Worm (Caenorhabditis elegans): Measurements from ENCODE around the gene B0218.7.

The B0218.7 gene

DNA sequence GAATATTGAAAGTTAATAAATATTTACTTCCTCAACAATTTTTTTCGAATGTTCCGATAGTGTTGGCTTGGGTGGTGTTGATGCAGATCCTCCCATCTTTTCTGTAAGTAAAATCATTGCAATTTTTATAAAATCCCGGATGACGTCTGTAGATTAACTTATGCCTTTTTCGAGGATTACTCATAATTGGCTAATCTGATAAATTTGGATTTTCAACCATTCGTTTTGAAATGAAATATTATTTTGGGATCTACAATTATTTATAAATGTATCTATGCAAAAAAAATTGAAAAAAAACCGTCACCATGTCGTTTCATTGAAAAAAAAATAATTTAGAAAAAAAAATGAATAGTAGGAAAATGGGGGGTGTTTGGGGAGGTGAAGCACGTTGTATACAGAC, 35.3 kb upstream of the B0218.7 start, which contains the start of gene glrx-22:
Gene glrx-22 (minus strand): TSS at position 101 of the 400 bp plus-strand sequence.
- TF ChIP-seq grh-1 (GFP tag; IDR thresholded peaks at IDR 0.05) (no peak), nhr-77 (tag; optimal IDR thresholded peaks at IDR 0.05) (no peak), tbx-2 (tag; optimal IDR thresholded peaks at IDR 0.05) (no peak), nhr-12 (tag; optimal IDR thresholded peaks at IDR 0.05) (no peak), hlh-4 (tag; optimal IDR thresholded peaks at IDR 0.05) (no peak), hlh-17 (GFP tag; optimal IDR thresholded peaks at IDR 0.05; ENCODE audit: borderline replicate concordance) (no peak)

ce11 chrIV:8199824-8200223, 34.0 kb upstream of the B0218.7 start:
- no peak for TF ChIP-seq aha-1 (tag; optimal IDR thresholded peaks at IDR 0.05)
- TF ChIP-seq nhr-84 (tag; optimal IDR thresholded peaks at IDR 0.05) = no peak
- no peak for TF ChIP-seq lin-13 (GFP tag; optimal IDR thresholded peaks at IDR 0.05)
- no peak for TF ChIP-seq unc-130 (tag; optimal IDR thresholded peaks at IDR 0.05)
- TF ChIP-seq ceh-63 (GFP tag; optimal IDR thresholded peaks at IDR 0.05) = no peak
- no peak for TF ChIP-seq sox-4 (tag; optimal IDR thresholded peaks at IDR 0.05)
- TF ChIP-seq fkh-4 (tag; optimal IDR thresholded peaks at IDR 0.05; ENCODE audit: borderline replicate concordance) = no peak
- no peak for TF ChIP-seq lin-15B (tag; optimal IDR thresholded peaks at IDR 0.05)
- no peak for TF ChIP-seq snpc-4 (tag; optimal IDR thresholded peaks at IDR 0.05)
- no peak for TF ChIP-seq C34B4.2 (tag; optimal IDR thresholded peaks at IDR 0.05)
- no peak for TF ChIP-seq C04F5.9 (tag; optimal IDR thresholded peaks at IDR 0.05)
- no peak for TF ChIP-seq irx-1 (tag; optimal IDR thresholded peaks at IDR 0.05)
- TF ChIP-seq nhr-47 (tag; optimal IDR thresholded peaks at IDR 0.05) = no peak
- no peak for TF ChIP-seq nhr-20 (tag; optimal IDR thresholded peaks at IDR 0.05)
- TF ChIP-seq ztf-11 (tag; optimal IDR thresholded peaks at IDR 0.05) = no peak
- TF ChIP-seq elt-2 (tag; optimal IDR thresholded peaks at IDR 0.05) = no peak
- TF ChIP-seq egl-27 (tag; optimal IDR thresholded peaks at IDR 0.05) = no peak
- no peak for TF ChIP-seq grh-1 (GFP tag; IDR thresholded peaks at IDR 0.05)

DNA sequence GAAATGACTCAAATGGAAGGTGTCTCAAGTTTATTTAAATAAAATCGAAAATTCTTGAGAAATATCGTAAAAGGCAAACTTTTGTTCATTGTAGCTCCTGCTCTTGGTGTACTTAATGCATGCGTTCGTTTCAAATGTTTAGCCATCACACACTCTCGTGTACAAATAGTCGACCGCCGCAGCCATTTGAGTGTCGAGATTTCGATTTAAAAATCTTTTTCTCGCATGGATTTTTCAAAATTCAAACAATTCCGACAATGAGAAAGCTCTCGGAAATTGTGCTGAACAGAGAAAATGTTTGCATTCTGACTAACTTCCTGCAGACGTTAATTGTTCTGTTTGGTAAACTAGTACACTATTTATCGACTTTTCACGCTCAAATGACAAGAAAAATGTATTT, 33.4 kb upstream of the B0218.7 start:
- TF ChIP-seq vab-15 (tag; optimal IDR thresholded peaks at IDR 0.05) = no peak

DNA sequence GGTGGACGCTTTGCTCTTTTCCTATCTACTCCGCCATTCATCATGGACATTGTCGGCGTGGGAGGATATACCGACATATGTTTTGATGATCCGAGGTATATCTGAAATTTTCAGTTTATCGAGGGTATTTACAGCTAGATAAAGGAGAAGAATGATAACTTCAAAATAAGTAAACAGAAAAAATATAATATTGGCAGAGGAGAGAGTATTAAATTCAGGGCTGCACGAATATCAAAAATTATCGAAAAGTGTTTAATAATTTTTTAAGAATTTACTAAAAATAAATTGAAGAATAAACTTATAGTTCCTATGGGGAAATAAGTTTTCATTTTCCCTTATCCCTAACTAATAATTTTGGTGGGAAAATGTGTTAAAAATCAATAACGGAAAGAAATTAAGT, 33.0 kb upstream of the B0218.7 start, which contains the start of gene wsp-1:
Gene wsp-1 (minus strand): TSS at position 101 of the 400 bp plus-strand sequence.
- TF ChIP-seq fkh-10 (GFP tag; optimal IDR thresholded peaks at IDR 0.05) = no peak
- TF ChIP-seq isw-1 (GFP tag; IDR thresholded peaks at IDR 0.05) = no peak
- TF ChIP-seq lin-13 (GFP tag; optimal IDR thresholded peaks at IDR 0.05) = no peak
- no peak for TF ChIP-seq nhr-90 (tag; optimal IDR thresholded peaks at IDR 0.05; ENCODE audit: poor library complexity)
- TF ChIP-seq ceh-82 (tag; optimal IDR thresholded peaks at IDR 0.05) = no peak
- TF ChIP-seq ceh-8 (GFP tag; optimal IDR thresholded peaks at IDR 0.05) = no peak
- TF ChIP-seq ztf-11 (tag; optimal IDR thresholded peaks at IDR 0.05) = no peak
- no peak for TF ChIP-seq nhr-77 (tag; optimal IDR thresholded peaks at IDR 0.05)
- no peak for TF ChIP-seq C34B4.2 (tag; optimal IDR thresholded peaks at IDR 0.05)
- TF ChIP-seq mab-9 (GFP tag; IDR thresholded peaks at IDR 0.05) = no peak
- TF ChIP-seq xbp-1 (tag; optimal IDR thresholded peaks at IDR 0.05) = no peak

DNA sequence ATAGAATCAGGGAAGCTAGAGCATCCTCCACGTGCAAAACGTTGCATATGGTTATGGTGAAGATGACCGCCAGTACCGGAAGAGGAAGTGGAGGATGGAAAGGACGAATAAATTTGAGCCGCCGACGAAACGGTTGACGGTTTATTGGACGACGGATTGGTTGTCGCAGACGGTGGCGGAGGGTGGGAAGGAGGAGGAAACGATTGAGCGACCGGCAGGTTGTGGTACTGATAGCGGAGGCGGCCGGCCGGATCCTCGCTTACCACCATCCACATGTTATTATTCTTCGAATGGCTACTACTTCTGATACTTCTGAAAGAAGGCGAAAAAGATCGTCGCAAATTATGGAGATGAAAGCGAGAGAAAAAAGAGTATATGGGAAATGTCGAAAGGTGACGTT, 27.0 kb upstream of the B0218.7 start:
- no peak for TF ChIP-seq nhr-19 (GFP tag; conservative IDR thresholded peaks at IDR 0.05)
- no peak for TF ChIP-seq fkh-4 (tag; optimal IDR thresholded peaks at IDR 0.05; ENCODE audit: borderline replicate concordance)
- no peak for TF ChIP-seq nhr-76 (tag; optimal IDR thresholded peaks at IDR 0.05)
- TF ChIP-seq nhr-47 (tag; optimal IDR thresholded peaks at IDR 0.05) = no peak
- TF ChIP-seq egl-27 (tag; optimal IDR thresholded peaks at IDR 0.05) = no peak
- TF ChIP-seq sup-37 (GFP tag; optimal IDR thresholded peaks at IDR 0.05) = no peak
- TF ChIP-seq ets-5 (GFP tag; IDR thresholded peaks at IDR 0.05) = no peak
- no peak for TF ChIP-seq Y116A8C.19 (tag; optimal IDR thresholded peaks at IDR 0.05; ENCODE audit: borderline replicate concordance)
- no peak for TF ChIP-seq hlh-17 (GFP tag; optimal IDR thresholded peaks at IDR 0.05; ENCODE audit: borderline replicate concordance)
- no peak for TF ChIP-seq hpl-2 (GFP tag; optimal IDR thresholded peaks at IDR 0.05)
